Worm (Caenorhabditis elegans) whole organism, L3 larva: ENCODE data around the gene C06A6.7.

Experiments
- aly-2 ChIP-seq: fragments of 150-350 bp; optimal IDR thresholded peaks from 2 replicates; lab custom pipeline; 2014; ENCODE audit warnings: missing biosample characterization, missing genetic modification characterization
- elt-2 ChIP-seq: sonication (generic microtip); optimal IDR thresholded peaks from 2 replicates; lab custom pipeline; 2016; ENCODE audit warnings: missing genetic modification reagents, mild to moderate bottlenecking, missing genetic modification characterization, missing compliant biosample characterization
- fos-1 ChIP-seq: fragments of 150-350 bp; optimal IDR thresholded peaks from 2 replicates; lab custom pipeline; 2014; ENCODE audit warnings: missing biosample characterization, missing genetic modification characterization
- mdl-1 ChIP-seq: fragments of 150-350 bp; optimal IDR thresholded peaks from 2 replicates; lab custom pipeline; 2014; ENCODE audit warnings: missing biosample characterization, missing genetic modification characterization
- nfya-1 ChIP-seq: sonication (generic microtip); optimal IDR thresholded peaks from 2 replicates; lab custom pipeline; 2017; ENCODE audit warnings: missing genetic modification characterization, mild to moderate bottlenecking, missing compliant biosample characterization, antibody characterized with exemption, moderate library complexity; ENCODE audit not compliant: insufficient read depth
- nhr-11 ChIP-seq: fragments of 150-350 bp; optimal IDR thresholded peaks from 2 replicates; lab custom pipeline; 2014; ENCODE audit warnings: missing biosample characterization, missing genetic modification characterization
- nhr-237 ChIP-seq: fragments of 150-350 bp; optimal IDR thresholded peaks from 2 replicates; lab custom pipeline; 2014; ENCODE audit warnings: missing biosample characterization, missing genetic modification characterization
- nhr-76 ChIP-seq: fragments of 150-350 bp; sonication (generic microtip); optimal IDR thresholded peaks from 5 replicates; lab custom pipeline; 2014; ENCODE audit warnings: missing biosample characterization, missing genetic modification characterization
- nhr-77 ChIP-seq: fragments of 150-350 bp; optimal IDR thresholded peaks from 2 replicates; lab custom pipeline; 2014; ENCODE audit warnings: missing biosample characterization, missing genetic modification characterization
- pha-4 ChIP-seq: fragments of 150-350 bp; optimal IDR thresholded peaks from 2 replicates; lab custom pipeline; 2014; ENCODE audit warnings: missing biosample characterization, missing genetic modification reagents, missing genetic modification characterization
- unc-39 ChIP-seq: sonication (generic microtip); optimal IDR thresholded peaks from 4 replicates; lab custom pipeline; 2017; ENCODE audit warnings: missing biosample characterization, missing genetic modification characterization
- unc-62 ChIP-seq: fragments of 150-350 bp; sonication (generic microtip); optimal IDR thresholded peaks from 4 replicates; lab custom pipeline; 2014; ENCODE audit warnings: missing biosample characterization, missing genetic modification reagents, missing genetic modification characterization
- zag-1 ChIP-seq: fragments of 150-350 bp; optimal IDR thresholded peaks from 2 replicates; lab custom pipeline; 2014; ENCODE audit warnings: missing biosample characterization, missing genetic modification characterization

- TF ChIP-seq aly-2 (no peak), nfya-1 (tag; lab: Kevin White, UChicago) (no peak), nhr-237 (tag; lab: Kevin White, UChicago) (no peak), elt-2 (tag; lab: Kevin White, UChicago) (no peak), pha-4 (tag; lab: Kevin White, UChicago) (no peak), nhr-11 (tag; lab: Kevin White, UChicago) (no peak), fos-1 (tag; lab: Kevin White, UChicago) (no peak), zag-1 (tag; lab: Kevin White, UChicago) (no peak), unc-39 (tag; lab: Kevin White, UChicago) (no peak), nhr-76 (tag; lab: Kevin White, UChicago) (no peak), unc-62 (GFP tag; lab: Kevin White, UChicago) (no peak), mdl-1 (no peak), nhr-77 (tag; lab: Kevin White, UChicago) (no peak)
Observed at ce11 chrIV:7849235-7849634, 10.9 kb upstream of the C06A6.7 start.
